Fruit fly (Drosophila melanogaster): ENCODE measurements around the gene CG32221.

CG32221 gene

DNA sequence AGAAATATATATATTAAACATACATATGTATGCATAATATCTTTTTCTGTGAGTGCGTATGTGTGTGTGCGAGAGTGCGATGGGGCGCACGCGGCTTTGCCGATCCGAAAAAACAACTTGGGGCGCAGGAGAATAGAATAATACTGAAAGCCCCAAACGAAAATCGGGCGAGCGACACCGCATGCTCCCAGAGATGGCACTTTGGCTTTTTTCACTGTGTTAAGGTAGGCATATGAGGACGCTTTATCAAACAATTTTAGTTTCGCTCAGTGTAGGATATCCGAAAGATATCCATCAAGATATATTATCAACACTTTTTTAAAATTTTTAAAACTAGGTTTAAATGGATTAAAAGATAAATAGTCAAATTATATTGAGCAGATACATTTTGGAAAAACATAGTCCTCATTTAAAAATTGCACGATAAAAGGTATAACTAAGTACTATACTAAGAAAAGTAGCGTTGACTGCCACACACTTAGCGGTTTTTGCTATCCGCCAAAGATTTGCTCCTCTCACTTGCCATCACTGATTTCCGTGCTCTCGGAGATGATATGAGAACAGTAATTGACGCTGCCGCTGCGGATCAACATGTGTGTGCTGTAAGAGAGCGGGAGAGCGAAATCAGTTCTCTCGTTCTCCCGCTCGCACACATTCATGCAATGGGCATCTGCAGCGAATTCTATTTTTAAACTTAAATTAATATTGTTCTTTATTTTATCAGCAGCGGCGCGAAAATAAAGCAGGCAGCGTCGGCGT lies 43.4 kb upstream of the CG32221 start (continued):
- TF ChIP-seq CG11723 (GFP tag; optimal IDR thresholded peaks at IDR 0.05) (peak; percentile 46), mam (GFP tag; optimal IDR thresholded peaks at IDR 0.05) (peak; percentile 67), CG11560 (tag; IDR thresholded peaks at IDR 0.05) (no peak), Hr78 (GFP tag; optimal IDR thresholded peaks at IDR 0.05) (peak in 1 of 2 experiments; percentile 38), BEAF-32 (GFP tag; optimal IDR thresholded peaks at IDR 0.05) (peak; percentile 12), ap (GFP tag; IDR thresholded peaks at IDR 0.05) (no peak), crp (GFP tag; optimal IDR thresholded peaks at IDR 0.05) (peak in 1 of 2 experiments; percentile 17), exex (tag; optimal IDR thresholded peaks at IDR 0.05) (no peak), CG5180 (GFP tag; optimal IDR thresholded peaks at IDR 0.05) (no peak), gfzf (GFP tag; optimal IDR thresholded peaks at IDR 0.05) (no peak), CG15514 (GFP tag; optimal IDR thresholded peaks at IDR 0.05) (peak; percentile 46), Kr (GFP tag; optimal IDR thresholded peaks at IDR 0.05) (no peak), ash1 (GFP tag; optimal IDR thresholded peaks at IDR 0.05) (no peak), D (optimal IDR thresholded peaks at IDR 0.05) (no peak), D (GFP tag; optimal IDR thresholded peaks at IDR 0.05) (peak; percentile 66), kni (GFP tag; optimal IDR thresholded peaks at IDR 0.05) (no peak), CG4707 (GFP tag; optimal IDR thresholded peaks at IDR 0.05) (no peak), bigmax (GFP tag; optimal IDR thresholded peaks at IDR 0.05) (no peak)

DNA sequence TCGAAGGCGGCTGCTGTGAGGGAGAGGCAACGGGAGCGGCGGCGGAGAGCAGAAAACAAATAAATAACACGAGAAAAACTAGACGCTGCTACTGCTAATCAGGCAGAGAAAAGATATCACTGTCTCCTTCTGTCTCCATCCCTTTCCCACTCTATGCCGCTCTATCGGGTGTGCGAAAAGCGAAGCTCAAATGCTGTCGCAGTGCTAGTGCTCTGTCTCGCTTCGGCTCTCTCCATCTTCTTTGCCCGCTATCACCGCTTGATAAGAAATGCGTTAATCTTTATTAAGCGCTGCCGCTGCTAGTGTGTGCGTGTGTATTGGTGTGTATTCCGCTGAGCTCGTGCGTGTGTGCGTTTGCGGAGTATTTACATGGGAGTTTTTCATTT lies 42.8 kb upstream of the CG32221 start:
- TF ChIP-seq BtbVII (GFP tag; optimal IDR thresholded peaks at IDR 0.05): peak; percentile 35
- no peak for TF ChIP-seq crp (GFP tag; optimal IDR thresholded peaks at IDR 0.05)
- no peak; the same call in 1 of the 2 replicates for TF ChIP-seq MBD-R2 (GFP tag; IDR thresholded peaks at IDR 0.05)
- TF ChIP-seq ranshi (GFP tag; IDR thresholded peaks at IDR 0.05): no peak
- peak; percentile 14 for TF ChIP-seq CrebB (tag; optimal IDR thresholded peaks at IDR 0.05)
- TF ChIP-seq CoRest (tag; optimal IDR thresholded peaks at IDR 0.05): no peak
- TF ChIP-seq rib (GFP tag; IDR thresholded peaks at IDR 0.05): peak; percentile 95
- peak; percentile 54 for TF ChIP-seq CG18599 (GFP tag; optimal IDR thresholded peaks at IDR 0.05)
- no peak for TF ChIP-seq HLH3B (GFP tag; IDR thresholded peaks at IDR 0.05)
- TF ChIP-seq Deaf1 (tag; optimal IDR thresholded peaks at IDR 0.05): peak; percentile 18
- 0 out of 2 replicates have a peak, but pooled peaks have one; percentile 4 for TF ChIP-seq CG6689 (GFP tag; IDR thresholded peaks at IDR 0.05)
- no peak for TF ChIP-seq CG17912 (GFP tag; optimal IDR thresholded peaks at IDR 0.05)
- TF ChIP-seq gro (GFP tag; optimal IDR thresholded peaks at IDR 0.05): peak; percentile 52
- no peak for TF ChIP-seq dmrt11E (tag; optimal IDR thresholded peaks at IDR 0.05)
- TF ChIP-seq gfzf (GFP tag; optimal IDR thresholded peaks at IDR 0.05): no peak
- TF ChIP-seq Blimp-1 (GFP tag; optimal IDR thresholded peaks at IDR 0.05): no peak
- no peak for TF ChIP-seq CG11504 (tag; optimal IDR thresholded peaks at IDR 0.05)
- TF ChIP-seq Gsc (GFP tag; IDR thresholded peaks at IDR 0.05): no peak
- no peak for TF ChIP-seq CG1529 (GFP tag; optimal IDR thresholded peaks at IDR 0.05)
- no peak; the same call in 1 of the 2 replicates for TF ChIP-seq Awh (GFP tag; IDR thresholded peaks at IDR 0.05)
- peak; percentile 49 for TF ChIP-seq CG13894 (tag; optimal IDR thresholded peaks at IDR 0.05)
- no peak for TF ChIP-seq ttk (GFP tag; IDR thresholded peaks at IDR 0.05)
- TF ChIP-seq CG9932 (GFP tag; IDR thresholded peaks at IDR 0.05): peak; percentile 29; the same call in 1 of the 2 replicates
- TF ChIP-seq odd (GFP tag; optimal IDR thresholded peaks at IDR 0.05): peak; percentile 20
- no peak for TF ChIP-seq hbn (GFP tag; IDR thresholded peaks at IDR 0.05; ENCODE audit: partially characterized antibody)
- peak; percentile 3 for TF ChIP-seq CG11398 (GFP tag; optimal IDR thresholded peaks at IDR 0.05)
- TF ChIP-seq CG17568 (GFP tag; optimal IDR thresholded peaks at IDR 0.05): peak; percentile 19
- peak; percentile 97 for TF ChIP-seq chinmo (GFP tag; IDR thresholded peaks at IDR 0.05; ENCODE audit: partially characterized antibody)
- no peak for TF ChIP-seq CG10209 (GFP tag; optimal IDR thresholded peaks at IDR 0.05)
- TF ChIP-seq HmgZ (tag; optimal IDR thresholded peaks at IDR 0.05): peak; percentile 33
- TF ChIP-seq NC2β (GFP tag; optimal IDR thresholded peaks at IDR 0.05): no peak
- TF ChIP-seq CG15514 (GFP tag; optimal IDR thresholded peaks at IDR 0.05): peak; percentile 35
